Worm (Caenorhabditis elegans): Measurements from ENCODE around the gene pqn-32.
A peak's percentile ranks its signal among the peaks of the same experiment; 100 is the strongest.
"Not testable (repeated sequence)": the region's sequence is repeated elsewhere in the genome, so short reads cannot be mapped to it uniquely, and the experiment has no call there.

pqn-32 gene

ce11 chrII:13082403-13082802, 25.4 kb upstream of the pqn-32 start, which contains the start of gene Y81G3A.6:
TSS of gene Y81G3A.6 (minus strand) at chrII:13082503.
- TF ChIP-seq T22C8.4 (GFP tag; IDR thresholded peaks at IDR 0.05); tab-1 (GFP tag; IDR thresholded peaks at IDR 0.05); cog-1 (tag; optimal IDR thresholded peaks at IDR 0.05): not testable (repeated sequence)

ce11 chrII:13083752-13084214, 24.0 kb upstream of the pqn-32 start, which contains the start of the genes Y81G3A.1 and gcn-2:
TSS of gene Y81G3A.1 (minus strand) at chrII:13083926.
TSS of gene gcn-2 (plus strand) at chrII:13084164.
- TF ChIP-seq klf-2 (GFP tag; conservative IDR thresholded peaks at IDR 0.05) (no peak), med-1 (GFP tag; optimal IDR thresholded peaks at IDR 0.05; ENCODE audit: insufficient read depth) (no peak), tab-1 (GFP tag; IDR thresholded peaks at IDR 0.05) (no peak), ref-1 (GFP tag; conservative IDR thresholded peaks at IDR 0.05) (no peak), T22C8.4 (GFP tag; IDR thresholded peaks at IDR 0.05) (no peak)

ce11 chrII:13085951-13086350, 21.9 kb upstream of the pqn-32 start:
- no peak for TF ChIP-seq tab-1 (GFP tag; IDR thresholded peaks at IDR 0.05)
- no peak for TF ChIP-seq ztf-23 (GFP tag; IDR thresholded peaks at IDR 0.05)
- TF ChIP-seq ref-1 (GFP tag; conservative IDR thresholded peaks at IDR 0.05), result no peak
- TF ChIP-seq T22C8.4 (GFP tag; IDR thresholded peaks at IDR 0.05), result no peak
- no peak for TF ChIP-seq cog-1 (tag; optimal IDR thresholded peaks at IDR 0.05)
- TF ChIP-seq med-1 (GFP tag; optimal IDR thresholded peaks at IDR 0.05; ENCODE audit: insufficient read depth), result no peak
- TF ChIP-seq ztf-29 (GFP tag; IDR thresholded peaks at IDR 0.05), result no peak
- no peak for TF ChIP-seq klf-2 (GFP tag; conservative IDR thresholded peaks at IDR 0.05)
- no peak for TF ChIP-seq flt-1 (GFP tag; IDR thresholded peaks at IDR 0.05)

- no peak for TF ChIP-seq ref-1 (GFP tag; conservative IDR thresholded peaks at IDR 0.05)
- no peak for TF ChIP-seq T22C8.4 (GFP tag; IDR thresholded peaks at IDR 0.05)
- TF ChIP-seq cog-1 (tag; optimal IDR thresholded peaks at IDR 0.05), result no peak
- no peak for TF ChIP-seq klf-2 (GFP tag; conservative IDR thresholded peaks at IDR 0.05)
- TF ChIP-seq ztf-23 (GFP tag; IDR thresholded peaks at IDR 0.05), result no peak
- no peak for TF ChIP-seq flt-1 (GFP tag; IDR thresholded peaks at IDR 0.05)
- TF ChIP-seq med-1 (GFP tag; optimal IDR thresholded peaks at IDR 0.05; ENCODE audit: insufficient read depth), result no peak
- TF ChIP-seq tab-1 (GFP tag; IDR thresholded peaks at IDR 0.05), result no peak
- TF ChIP-seq ztf-29 (GFP tag; IDR thresholded peaks at IDR 0.05), result no peak
Observed at ce11 chrII:13091123-13091522, 16.7 kb upstream of the pqn-32 start, which contains the start of gene Y81G3A.4. TSS of gene Y81G3A.4 (plus strand) at chrII:13091423.

ce11 chrII:13091857-13092256, 16.0 kb upstream of the pqn-32 start:
- TF ChIP-seq cog-1 (tag; optimal IDR thresholded peaks at IDR 0.05), result no peak
- no peak for TF ChIP-seq ref-1 (GFP tag; conservative IDR thresholded peaks at IDR 0.05)
- TF ChIP-seq tab-1 (GFP tag; IDR thresholded peaks at IDR 0.05), result no peak
- TF ChIP-seq T22C8.4 (GFP tag; IDR thresholded peaks at IDR 0.05), result no peak
- no peak for TF ChIP-seq ztf-29 (GFP tag; IDR thresholded peaks at IDR 0.05)
- TF ChIP-seq klf-2 (GFP tag; conservative IDR thresholded peaks at IDR 0.05), result no peak
- TF ChIP-seq flt-1 (GFP tag; IDR thresholded peaks at IDR 0.05), result no peak
- TF ChIP-seq med-1 (GFP tag; optimal IDR thresholded peaks at IDR 0.05; ENCODE audit: insufficient read depth), result no peak
- no peak for TF ChIP-seq ztf-23 (GFP tag; IDR thresholded peaks at IDR 0.05)

ce11 chrII:13096345-13096744, 11.5 kb upstream of the pqn-32 start:
- TF ChIP-seq ztf-29 (GFP tag; IDR thresholded peaks at IDR 0.05), result no peak
- no peak for TF ChIP-seq ref-1 (GFP tag; conservative IDR thresholded peaks at IDR 0.05)
- no peak for TF ChIP-seq flt-1 (GFP tag; IDR thresholded peaks at IDR 0.05)

ce11 chrII:13098175-13098574, 9.6 kb upstream of the pqn-32 start, which contains the start of gene col-86:
TSS of gene col-86 (minus strand) at chrII:13098275.
- no peak for TF ChIP-seq cog-1 (tag; optimal IDR thresholded peaks at IDR 0.05)
- TF ChIP-seq klf-2 (GFP tag; conservative IDR thresholded peaks at IDR 0.05), result no peak
- no peak for TF ChIP-seq flt-1 (GFP tag; IDR thresholded peaks at IDR 0.05)
- TF ChIP-seq ztf-23 (GFP tag; IDR thresholded peaks at IDR 0.05), result no peak

- TF ChIP-seq ref-1 (GFP tag; conservative IDR thresholded peaks at IDR 0.05), result no peak
- no peak for TF ChIP-seq T22C8.4 (GFP tag; IDR thresholded peaks at IDR 0.05)
- no peak for TF ChIP-seq med-1 (GFP tag; optimal IDR thresholded peaks at IDR 0.05; ENCODE audit: insufficient read depth)
- TF ChIP-seq ztf-23 (GFP tag; IDR thresholded peaks at IDR 0.05), result no peak
- TF ChIP-seq cog-1 (tag; optimal IDR thresholded peaks at IDR 0.05), result no peak
- TF ChIP-seq klf-2 (GFP tag; conservative IDR thresholded peaks at IDR 0.05), result no peak
- TF ChIP-seq flt-1 (GFP tag; IDR thresholded peaks at IDR 0.05), result no peak
- TF ChIP-seq tab-1 (GFP tag; IDR thresholded peaks at IDR 0.05), result no peak
- TF ChIP-seq ztf-29 (GFP tag; IDR thresholded peaks at IDR 0.05), result no peak
Observed at ce11 chrII:13116710-13117109, 8.9 kb downstream of the pqn-32 start, which contains the start of gene rict-1. TSS of gene rict-1 (minus strand) at chrII:13116810.

- TF ChIP-seq ztf-23 (GFP tag; IDR thresholded peaks at IDR 0.05) (peak; percentile 71), flt-1 (GFP tag; IDR thresholded peaks at IDR 0.05) (peak; percentile 67), med-1 (GFP tag; optimal IDR thresholded peaks at IDR 0.05; ENCODE audit: insufficient read depth) (no peak), cog-1 (tag; optimal IDR thresholded peaks at IDR 0.05) (peak; percentile 53), tab-1 (GFP tag; IDR thresholded peaks at IDR 0.05) (no peak), T22C8.4 (GFP tag; IDR thresholded peaks at IDR 0.05) (no peak), klf-2 (GFP tag; conservative IDR thresholded peaks at IDR 0.05) (no peak), ref-1 (GFP tag; conservative IDR thresholded peaks at IDR 0.05) (no peak), ztf-29 (GFP tag; IDR thresholded peaks at IDR 0.05) (no peak)
Observed at ce11 chrII:13117135-13117534, 9.3 kb downstream of the pqn-32 start, which contains the start of gene gfm-1. TSS of gene gfm-1 (plus strand) at chrII:13117483.

ce11 chrII:13122720-13123119, 14.9 kb downstream of the pqn-32 start, which contains the start of gene bath-45:
TSS of gene bath-45 (plus strand) at chrII:13123020.
- no peak for TF ChIP-seq ztf-23 (GFP tag; IDR thresholded peaks at IDR 0.05)
